Fruit fly (Drosophila melanogaster) whole organism, adult: ENCODE measurements around the gene Nt5a.

Source experiments
- CG14711 ChIP-seq: fragments of 200-800 bp; sonication (Bioruptor generic); optimal IDR thresholded peaks from 2 replicates; lab custom pipeline; 2018; ENCODE audit warnings: missing biosample characterization, mild to moderate bottlenecking, missing genetic modification characterization, moderate library complexity
- CG5204 ChIP-seq: fragments of 200-800 bp; sonication (Bioruptor generic); optimal IDR thresholded peaks from 2 replicates; lab custom pipeline; 2016; ENCODE audit warnings: missing biosample characterization, missing genetic modification characterization
- CG7045 ChIP-seq: fragments of 200-800 bp; sonication (Bioruptor generic); optimal IDR thresholded peaks from 2 replicates; lab custom pipeline; 2017; ENCODE audit warnings: missing biosample characterization, mild to moderate bottlenecking, missing genetic modification characterization
- Clk ChIP-seq: fragments of 200-800 bp; sonication (Bioruptor generic); optimal IDR thresholded peaks from 2 replicates; lab custom pipeline; 2017; ENCODE audit warnings: missing biosample characterization, missing genetic modification characterization
- Crg-1 ChIP-seq: fragments of 200-800 bp; sonication (Bioruptor generic); optimal IDR thresholded peaks from 2 replicates; lab custom pipeline; 2016; ENCODE audit warnings: missing biosample characterization, missing genetic modification characterization
- Mnt ChIP-seq: fragments of 200-800 bp; sonication (Bioruptor generic); optimal IDR thresholded peaks from 2 replicates; lab custom pipeline; 2016; ENCODE audit warnings: missing biosample characterization, mild to moderate bottlenecking, missing genetic modification characterization
- bab1 ChIP-seq: fragments of 200-800 bp; sonication (Bioruptor generic); optimal IDR thresholded peaks from 3 replicates; lab custom pipeline; 2019; ENCODE audit warnings: missing biosample characterization, mild to moderate bottlenecking, missing genetic modification characterization, moderate library complexity
- kay ChIP-seq: fragments of 200-800 bp; sonication (Bioruptor generic); peaks from one replicate; lab custom pipeline; 2016; ENCODE audit warnings: missing biosample characterization, missing genetic modification characterization, borderline replicate concordance
- tj ChIP-seq: fragments of 200-800 bp; sonication (Bioruptor generic); optimal IDR thresholded peaks from 3 replicates; lab custom pipeline; 2017; ENCODE audit warnings: missing biosample characterization, mild to moderate bottlenecking, missing genetic modification characterization, moderate library complexity
- toe ChIP-seq: fragments of 200-800 bp; sonication (Bioruptor generic); optimal IDR thresholded peaks from 2 replicates; lab custom pipeline; 2016; ENCODE audit warnings: missing biosample characterization, missing genetic modification characterization

DNA sequence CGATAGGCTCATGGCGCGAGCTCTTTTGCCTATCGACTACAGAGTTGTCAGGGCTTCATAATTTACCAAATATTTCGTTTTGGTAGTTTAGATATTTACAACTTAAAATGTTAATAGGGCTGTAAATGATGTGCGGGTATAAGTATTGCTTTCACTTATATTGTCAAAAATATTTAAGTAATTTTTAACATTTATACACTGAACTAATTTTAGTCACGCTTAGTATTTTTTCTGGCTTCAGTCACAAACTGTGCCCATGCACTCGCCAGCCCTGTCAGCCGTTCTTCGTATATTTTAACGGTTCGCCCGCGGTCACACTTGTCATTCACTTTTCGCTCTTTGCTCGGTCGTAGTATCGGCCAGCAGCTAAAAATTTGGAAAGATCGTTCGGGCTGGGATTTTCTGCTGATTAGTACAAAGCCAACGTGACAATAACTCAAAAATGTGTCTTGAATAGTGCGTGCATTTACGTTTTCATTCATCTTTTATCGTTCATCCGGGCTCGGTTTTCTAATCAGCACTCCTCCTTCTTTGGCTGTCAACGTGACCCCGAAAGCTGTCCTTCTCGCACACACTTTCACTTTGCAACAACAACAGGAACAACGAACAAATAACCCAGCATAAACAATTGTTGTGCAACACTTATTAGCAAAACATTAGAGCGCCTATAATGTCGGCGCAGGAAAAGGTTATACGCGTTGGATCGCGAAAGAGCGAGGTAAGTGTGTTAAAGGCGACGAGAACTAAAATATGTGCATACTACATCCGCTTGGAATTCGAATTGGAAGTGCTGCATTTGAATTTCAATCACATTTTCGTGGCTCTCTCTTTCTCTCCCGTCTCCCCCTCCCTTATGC is 27.6 kb upstream of the Nt5a start, which contains the start of the genes Hmbs and CG2211:
- TF ChIP-seq kay (no peak), Clk (GFP tag; lab: Kevin White, UChicago) (peak; percentile 82), CG5204 (GFP tag; lab: Kevin White, UChicago) (no peak), Mnt (peak; percentile 79), toe (GFP tag; lab: Kevin White, UChicago) (no peak), bab1 (peak; percentile 96), Crg-1 (GFP tag; lab: Kevin White, UChicago) (peak; percentile 69), CG14711 (peak; percentile 98), tj (GFP tag; lab: Kevin White, UChicago) (peak; percentile 35), CG7045 (GFP tag; lab: Kevin White, UChicago) (peak; percentile 84)
